Fruit fly (Drosophila melanogaster) whole organism, embryonic: ENCODE results near the gene IntS4.

Source experiments
- Atf3 ChIP-seq: fragments of 200-800 bp; sonication (Bioruptor generic); optimal IDR thresholded peaks from 3 replicates; lab custom pipeline; 2016; ENCODE audit warnings: missing biosample characterization, missing genetic modification characterization
- CG10209 ChIP-seq: fragments of 200-800 bp; sonication (Bioruptor generic); optimal IDR thresholded peaks from 3 replicates; lab custom pipeline; 2017; ENCODE audit warnings: missing biosample characterization, mild to moderate bottlenecking, missing genetic modification characterization, missing genetic modification reagents
- CG10274 ChIP-seq: fragments of 200-800 bp; sonication (Bioruptor generic); optimal IDR thresholded peaks from 3 replicates; lab custom pipeline; 2017; ENCODE audit warnings: missing biosample characterization, mild to moderate bottlenecking, missing genetic modification characterization
- CG10543 ChIP-seq: fragments of 200-800 bp; sonication (Bioruptor generic); optimal IDR thresholded peaks from 3 replicates; lab custom pipeline; 2017; ENCODE audit warnings: missing biosample characterization, mild to moderate bottlenecking, missing genetic modification characterization, moderate library complexity
- CG11093 ChIP-seq: fragments of 200-800 bp; sonication (Bioruptor generic); IDR thresholded peaks from 3 replicates; pipeline ENCODE4 v1.3.6; 2022; ENCODE audit warnings: missing biosample characterization, missing genetic modification characterization
- CG11560 ChIP-seq: fragments of 200-800 bp; sonication (Bioruptor generic); IDR thresholded peaks from 3 replicates; pipeline ENCODE4 v1.3.6; 2022; ENCODE audit warnings: missing biosample characterization, missing genetic modification characterization
- CG12659 ChIP-seq: fragments of 200-800 bp; sonication (Bioruptor generic); optimal IDR thresholded peaks from 3 replicates; lab custom pipeline; 2017; ENCODE audit warnings: mild to moderate bottlenecking, missing biosample characterization, missing genetic modification reagents, missing genetic modification characterization
- CG14710 ChIP-seq: fragments of 200-800 bp; sonication (Bioruptor generic); optimal IDR thresholded peaks from 3 replicates; lab custom pipeline; 2019; ENCODE audit warnings: missing biosample characterization, mild to moderate bottlenecking, missing genetic modification characterization, moderate library complexity
- CG14965 ChIP-seq: fragments of 200-800 bp; sonication (Bioruptor generic); optimal IDR thresholded peaks from 2 replicates; lab custom pipeline; 2016; ENCODE audit warnings: missing biosample characterization, missing genetic modification characterization, borderline replicate concordance
- CG15011 ChIP-seq: fragments of 200-800 bp; sonication (Bioruptor generic); optimal IDR thresholded peaks from 3 replicates; lab custom pipeline; 2018; ENCODE audit warnings: missing biosample characterization, mild to moderate bottlenecking, missing genetic modification characterization
- CG15696 ChIP-seq: fragments of 200-800 bp; sonication (Bioruptor generic); optimal IDR thresholded peaks from 2 replicates; lab custom pipeline; 2019; ENCODE audit warnings: missing biosample characterization, mild to moderate bottlenecking, missing genetic modification characterization, moderate library complexity
- CG17385 ChIP-seq: fragments of 200-800 bp; sonication (Bioruptor generic); optimal IDR thresholded peaks from 3 replicates; lab custom pipeline; 2018; ENCODE audit warnings: missing biosample characterization, mild to moderate bottlenecking, missing genetic modification characterization
- CG17612 ChIP-seq: fragments of 200-800 bp; sonication (Bioruptor generic); IDR thresholded peaks from 2 replicates; pipeline ENCODE4 v1.3.6; 2022; ENCODE audit warnings: missing biosample characterization, missing genetic modification characterization
- CG1792 ChIP-seq: fragments of 200-800 bp; sonication (Bioruptor generic); optimal IDR thresholded peaks from 2 replicates; lab custom pipeline; 2016; ENCODE audit warnings: missing biosample characterization, missing genetic modification characterization
- CG18262 ChIP-seq: fragments of 200-800 bp; optimal IDR thresholded peaks from 3 replicates; lab custom pipeline; 2019; ENCODE audit warnings: missing biosample characterization, mild to moderate bottlenecking, missing genetic modification characterization, moderate library complexity
- CG2116 ChIP-seq: fragments of 200-800 bp; sonication (Bioruptor generic); optimal IDR thresholded peaks from 3 replicates; lab custom pipeline; 2018; ENCODE audit warnings: missing biosample characterization, mild to moderate bottlenecking, missing genetic modification characterization
- CG2712 ChIP-seq: fragments of 200-800 bp; optimal IDR thresholded peaks from 3 replicates; lab custom pipeline; 2019; ENCODE audit warnings: missing biosample characterization, mild to moderate bottlenecking, missing genetic modification characterization, moderate library complexity
- CG32532 ChIP-seq: fragments of 200-800 bp; sonication (Bioruptor generic); IDR thresholded peaks from 2 replicates; pipeline ENCODE4 v1.3.6; 2022; ENCODE audit warnings: missing biosample characterization, missing genetic modification characterization
- CG33213 ChIP-seq: fragments of 200-800 bp; sonication (Bioruptor generic); optimal IDR thresholded peaks from 3 replicates; lab custom pipeline; 2016; ENCODE audit warnings: missing biosample characterization, missing genetic modification characterization
- CG43689 ChIP-seq: fragments of 200-800 bp; sonication (Bioruptor generic); IDR thresholded peaks from 2 replicates; pipeline ENCODE4 v1.3.6; 2022; ENCODE audit warnings: missing biosample characterization, missing genetic modification characterization
- CG7372 ChIP-seq: fragments of 200-800 bp; sonication (Bioruptor generic); IDR thresholded peaks from 2 replicates; pipeline ENCODE4 v1.3.6; 2022; ENCODE audit warnings: missing biosample characterization, missing genetic modification characterization
- D19B ChIP-seq: fragments of 200-800 bp; sonication (Bioruptor generic); optimal IDR thresholded peaks from 2 replicates; lab custom pipeline; 2017; ENCODE audit warnings: missing biosample characterization, mild to moderate bottlenecking, missing genetic modification characterization
- Ets65A ChIP-seq: fragments of 200-800 bp; sonication (Bioruptor generic); peaks from one replicate; lab custom pipeline; 2016; ENCODE audit warnings: missing biosample characterization, missing genetic modification characterization
- HmgD ChIP-seq: fragments of 200-800 bp; sonication (Bioruptor generic); optimal IDR thresholded peaks from 3 replicates; lab custom pipeline; 2016; ENCODE audit warnings: missing biosample characterization, missing genetic modification characterization
- Lim3 ChIP-seq: fragments of 200-800 bp; sonication (Bioruptor generic); IDR thresholded peaks from 2 replicates; pipeline ENCODE4 v1.3.6; 2022; ENCODE audit warnings: missing biosample characterization, missing genetic modification characterization
- MBD-R2 ChIP-seq: fragments of 200-800 bp; sonication (Bioruptor generic); IDR thresholded peaks from 2 replicates; pipeline ENCODE4 v1.3.6; 2022; ENCODE audit warnings: missing biosample characterization, missing genetic modification characterization
- MESR4 ChIP-seq: fragments of 200-800 bp; sonication (Bioruptor generic); optimal IDR thresholded peaks from 2 replicates; lab custom pipeline; 2018; ENCODE audit warnings: missing biosample characterization, mild to moderate bottlenecking, missing genetic modification characterization, moderate library complexity
- NC2β ChIP-seq: fragments of 200-800 bp; sonication (Bioruptor generic); optimal IDR thresholded peaks from 2 replicates; lab custom pipeline; 2016; ENCODE audit warnings: missing biosample characterization, missing genetic modification characterization
- Spps ChIP-seq: fragments of 200-800 bp; sonication (Bioruptor generic); optimal IDR thresholded peaks from 2 replicates; lab custom pipeline; 2018; ENCODE audit warnings: missing biosample characterization, mild to moderate bottlenecking, missing genetic modification characterization
- bab2 ChIP-seq: fragments of 200-800 bp; sonication (Bioruptor generic); optimal IDR thresholded peaks from 2 replicates; lab custom pipeline; 2016; ENCODE audit warnings: missing biosample characterization, missing genetic modification characterization
- ci ChIP-seq: fragments of 200-800 bp; sonication (Bioruptor generic); IDR thresholded peaks from 3 replicates; pipeline ENCODE4 v1.3.6; 2022; ENCODE audit warnings: missing biosample characterization, missing genetic modification characterization
- croc ChIP-seq: fragments of 200-800 bp; sonication (Bioruptor generic); conservative IDR thresholded peaks from 3 replicates; pipeline ENCODE4 v1.3.6; 2022; ENCODE audit warnings: missing biosample characterization, missing genetic modification characterization
- dm ChIP-seq: fragments of 200-800 bp; sonication (Bioruptor generic); optimal IDR thresholded peaks from 3 replicates; lab custom pipeline; 2016; ENCODE audit warnings: missing biosample characterization, missing genetic modification characterization
- dpn ChIP-seq, 2 experiments: fragments of 200-800 bp; sonication (Bioruptor generic); optimal IDR thresholded peaks; 3 replicates each; lab custom pipeline; 2016; ENCODE audit warnings: missing biosample characterization in 2 of 2, missing genetic modification characterization in 2 of 2
- en ChIP-seq: fragments of 200-800 bp; sonication (Bioruptor generic); optimal IDR thresholded peaks from 2 replicates; lab custom pipeline; 2016; ENCODE audit warnings: missing biosample characterization, missing genetic modification characterization
- eve ChIP-seq, 2 experiments: fragments of >200 bp; optimal IDR thresholded peaks; 2 replicates each; lab custom pipeline; 2017; ENCODE audit warnings: missing biosample characterization in 2 of 2, missing genetic modification characterization in 2 of 2
- exex ChIP-seq: fragments of 200-800 bp; sonication (Bioruptor generic); optimal IDR thresholded peaks from 4 replicates; lab custom pipeline; 2018; ENCODE audit warnings: missing biosample characterization, mild to moderate bottlenecking, missing genetic modification characterization, moderate library complexity
- ftz-f1 ChIP-seq: fragments of 200-800 bp; sonication (Bioruptor generic); optimal IDR thresholded peaks from 2 replicates; lab custom pipeline; 2016; ENCODE audit warnings: missing biosample characterization, missing genetic modification characterization
- gfzf ChIP-seq: fragments of 200-800 bp; sonication (Bioruptor generic); optimal IDR thresholded peaks from 2 replicates; lab custom pipeline; 2016; ENCODE audit warnings: missing biosample characterization, mild to moderate bottlenecking, missing genetic modification characterization, moderate library complexity
- gt ChIP-seq: fragments of 200-800 bp; sonication (Bioruptor generic); IDR thresholded peaks from 2 replicates; pipeline ENCODE4 v1.3.6; 2022; ENCODE audit warnings: missing biosample characterization, missing genetic modification characterization
- insv ChIP-seq, 2 experiments: fragments of 200-800 bp; sonication (Bioruptor generic); optimal IDR thresholded peaks; 3 replicates each; lab custom pipeline; 2016 to 2018; ENCODE audit warnings: missing biosample characterization in 2 of 2, missing genetic modification characterization in 2 of 2
- kah ChIP-seq: fragments of 200-800 bp; sonication (Bioruptor generic); optimal IDR thresholded peaks from 2 replicates; lab custom pipeline; 2018; ENCODE audit warnings: missing biosample characterization, mild to moderate bottlenecking, missing genetic modification characterization
- lilli ChIP-seq: fragments of 200-800 bp; sonication (Bioruptor generic); optimal IDR thresholded peaks from 3 replicates; lab custom pipeline; 2016; ENCODE audit warnings: missing biosample characterization, missing genetic modification characterization
- peb ChIP-seq: fragments of 200-800 bp; sonication (Bioruptor generic); IDR thresholded peaks from 2 replicates; pipeline ENCODE4 v1.3.6; 2022; ENCODE audit warnings: missing biosample characterization, missing genetic modification characterization
- pita ChIP-seq: fragments of 200-800 bp; sonication (Bioruptor generic); optimal IDR thresholded peaks from 2 replicates; lab custom pipeline; 2017; ENCODE audit warnings: missing biosample characterization, mild to moderate bottlenecking, missing genetic modification characterization
- pnt ChIP-seq: fragments of 200-800 bp; sonication (Bioruptor generic); optimal IDR thresholded peaks from 3 replicates; lab custom pipeline; 2016; ENCODE audit warnings: missing biosample characterization, missing genetic modification characterization
- repo ChIP-seq: fragments of 200-800 bp; sonication (Bioruptor generic); optimal IDR thresholded peaks from 2 replicates; lab custom pipeline; 2016; ENCODE audit warnings: missing biosample characterization, missing genetic modification characterization
- sd ChIP-seq: fragments of 200-800 bp; sonication (Bioruptor generic); optimal IDR thresholded peaks from 3 replicates; lab custom pipeline; 2018; ENCODE audit warnings: missing biosample characterization, mild to moderate bottlenecking, missing genetic modification characterization, moderate library complexity
- tap ChIP-seq: fragments of 200-800 bp; optimal IDR thresholded peaks from 3 replicates; lab custom pipeline; 2019; ENCODE audit warnings: missing biosample characterization, mild to moderate bottlenecking, missing genetic modification characterization, moderate library complexity
- tin ChIP-seq: fragments of 200-800 bp; sonication (Bioruptor generic); optimal IDR thresholded peaks from 3 replicates; lab custom pipeline; 2016; ENCODE audit warnings: missing biosample characterization, missing genetic modification characterization
- wdn ChIP-seq: fragments of 200-800 bp; sonication (Bioruptor generic); IDR thresholded peaks from 2 replicates; pipeline ENCODE4 v1.3.6; 2022; ENCODE audit warnings: missing biosample characterization, missing genetic modification characterization
- z ChIP-seq: fragments of 200-800 bp; sonication (Bioruptor generic); IDR thresholded peaks from 3 replicates; pipeline ENCODE4 v1.3.6; 2022; ENCODE audit warnings: missing biosample characterization, missing genetic modification characterization

IntS4 gene

DNA sequence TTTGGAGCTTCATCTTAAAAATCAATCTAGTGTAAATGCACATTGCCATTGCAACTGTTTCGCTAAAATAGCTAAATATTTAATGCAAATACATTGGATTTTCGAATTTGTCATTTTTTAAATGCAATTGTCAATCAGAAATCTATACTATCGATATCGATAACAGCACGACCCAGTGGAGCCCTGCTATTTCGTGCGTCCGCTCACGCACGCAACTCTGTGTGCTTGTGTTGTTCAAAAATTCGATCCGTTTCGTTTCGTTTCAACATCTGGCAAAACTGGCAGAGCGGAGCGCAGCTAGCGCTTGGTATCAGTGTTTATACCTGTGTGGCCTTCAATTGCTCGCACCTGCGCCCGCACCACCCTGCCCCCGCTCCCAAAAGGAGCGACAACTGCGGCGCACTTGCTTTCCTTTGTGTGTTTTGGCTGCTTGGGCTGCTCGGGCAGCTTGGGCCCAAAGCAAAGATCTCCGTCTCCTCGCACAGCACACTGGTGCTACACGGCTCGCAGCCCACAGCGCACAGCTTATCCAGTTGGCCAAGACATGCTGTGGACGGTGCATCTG is 30.1 kb upstream of the IntS4 start, which contains the start of gene CG12081 (continued):
- TF ChIP-seq CG11093 (GFP tag; lab: Robert Waterston, UW) = no peak
- TF ChIP-seq CG11560 (tag; lab: Robert Waterston, UW) = no peak
- TF ChIP-seq bab2 (GFP tag; lab: Kevin White, UChicago) = no peak
- TF ChIP-seq CG17612 (GFP tag; lab: Robert Waterston, UW) = no peak
- TF ChIP-seq wdn (GFP tag; lab: Robert Waterston, UW) = no peak
- TF ChIP-seq D19B (GFP tag; lab: Kevin White, UChicago) = no peak
- peak; percentile 31 for TF ChIP-seq CG2712
- no peak for TF ChIP-seq CG1792 (GFP tag; lab: Kevin White, UChicago)
- 0 out of 3 replicates have a peak, but pooled peaks have one; percentile 40 for TF ChIP-seq ci
- TF ChIP-seq insv (GFP tag; optimal IDR thresholded peaks at IDR 0.05; lab: Kevin White, UChicago) = peak in 1 of 2 experiments; percentile 61
- peak; percentile 37 for TF ChIP-seq CG14710 (tag; lab: Kevin White, UChicago)
- TF ChIP-seq CG10274 (GFP tag; lab: Kevin White, UChicago) = no peak
- TF ChIP-seq sd (tag; lab: Kevin White, UChicago) = peak; percentile 60
- no peak for TF ChIP-seq CG10209 (GFP tag; lab: Kevin White, UChicago)
- no peak for TF ChIP-seq CG10543 (GFP tag; lab: Kevin White, UChicago)
- peak; percentile 86 for TF ChIP-seq MESR4 (GFP tag; lab: Kevin White, UChicago)
- TF ChIP-seq CG15696 = no peak
- peak; percentile 50 for TF ChIP-seq Ets65A (GFP tag; lab: Kevin White, UChicago)
- TF ChIP-seq CG15011 (GFP tag; lab: Kevin White, UChicago) = no peak
- TF ChIP-seq Lim3 (GFP tag; lab: Robert Waterston, UW) = no peak
- TF ChIP-seq pita (GFP tag; lab: Kevin White, UChicago) = no peak
- no peak for TF ChIP-seq z (GFP tag; lab: Robert Waterston, UW)
- no peak for TF ChIP-seq kah (GFP tag; lab: Kevin White, UChicago)
- TF ChIP-seq exex (tag; lab: Kevin White, UChicago) = no peak
- no peak for TF ChIP-seq CG32532 (GFP tag; lab: Robert Waterston, UW)
- peak; percentile 96 for TF ChIP-seq CG2116 (GFP tag; lab: Kevin White, UChicago)
- TF ChIP-seq tin = no peak
- no peak for TF ChIP-seq CG14965 (GFP tag; lab: Kevin White, UChicago)
- no peak for TF ChIP-seq pnt (GFP tag; lab: Kevin White, UChicago)
- no peak for TF ChIP-seq Spps (tag; lab: Kevin White, UChicago)
- TF ChIP-seq CG18262 (tag; lab: Kevin White, UChicago) = no peak
- TF ChIP-seq ftz-f1 (GFP tag; lab: Kevin White, UChicago) = peak; percentile 94

dm6 chrX:8583159-8583558 is 24.6 kb upstream of the IntS4 start:
- TF ChIP-seq en (GFP tag; lab: Kevin White, UChicago) (no peak), tap (tag; lab: Kevin White, UChicago) (no peak), dm (GFP tag; lab: Kevin White, UChicago) (no peak), croc (no peak), eve (GFP tag; optimal IDR thresholded peaks at IDR 0.05; lab: Kevin White, UChicago) (no peak), gt (no peak), repo (GFP tag; lab: Kevin White, UChicago) (no peak), CG33213 (GFP tag; lab: Kevin White, UChicago) (no peak), MBD-R2 (GFP tag; lab: Robert Waterston, UW) (no peak), CG43689 (GFP tag; lab: Robert Waterston, UW) (no peak), NC2β (GFP tag; lab: Kevin White, UChicago) (no peak), CG7372 (GFP tag; lab: Robert Waterston, UW) (no peak), kah (GFP tag; lab: Kevin White, UChicago) (no peak), gfzf (no peak), Atf3 (GFP tag; lab: Kevin White, UChicago) (no peak), dpn (GFP tag; optimal IDR thresholded peaks at IDR 0.05; lab: Kevin White, UChicago) (no peak), lilli (GFP tag; lab: Kevin White, UChicago) (no peak), CG12659 (GFP tag; lab: Kevin White, UChicago) (peak; percentile 52), peb (GFP tag; lab: Robert Waterston, UW) (no peak), CG17385 (peak; percentile 33), HmgD (no peak)
